Fruit fly (Drosophila melanogaster): ENCODE results near the gene mnb.
A peak's percentile ranks its signal among the peaks of the same experiment; 100 is the strongest.

mnb gene

dm6 chrX:17856458-17857277 lies 30.4 kb downstream of the mnb start, which contains the start of gene Srx (continued):
- TF ChIP-seq bcd (GFP tag; optimal IDR thresholded peaks at IDR 0.05), result peak; percentile 2
- peak; percentile 38 for TF ChIP-seq pho (GFP tag; optimal IDR thresholded peaks at IDR 0.05)
- TF ChIP-seq lmd (GFP tag; IDR thresholded peaks at IDR 0.05), result no peak
- TF ChIP-seq Hand (GFP tag; optimal IDR thresholded peaks at IDR 0.05), result no peak
- TF ChIP-seq Meics (GFP tag; optimal IDR thresholded peaks at IDR 0.05), result peak; percentile 4
- TF ChIP-seq Dp (GFP tag; optimal IDR thresholded peaks at IDR 0.05), result peak; percentile 86
- TF ChIP-seq CG9932 (GFP tag; IDR thresholded peaks at IDR 0.05), result 0 out of 2 replicates have a peak, but pooled peaks have one; percentile 17
- no peak for TF ChIP-seq ham (GFP tag; IDR thresholded peaks at IDR 0.05)
- peak; percentile 19 for TF ChIP-seq CG17359 (tag; optimal IDR thresholded peaks at IDR 0.05)
- TF ChIP-seq Hr51 (GFP tag; optimal IDR thresholded peaks at IDR 0.05), result peak in 1 of 2 experiments; percentile 25
- TF ChIP-seq Sry-δ (GFP tag; optimal IDR thresholded peaks at IDR 0.05), result peak; percentile 21
- TF ChIP-seq tgo (GFP tag; IDR thresholded peaks at IDR 0.05), result no peak
- no peak for TF ChIP-seq CG12744 (GFP tag; optimal IDR thresholded peaks at IDR 0.05)
- peak; percentile 7 for TF ChIP-seq stwl (tag; optimal IDR thresholded peaks at IDR 0.05)
- peak; percentile 39; the same call in 1 of the 2 replicates for TF ChIP-seq Drgx (GFP tag; IDR thresholded peaks at IDR 0.05)
- TF ChIP-seq NC2β (GFP tag; optimal IDR thresholded peaks at IDR 0.05), result no peak
- TF ChIP-seq Awh (GFP tag; IDR thresholded peaks at IDR 0.05), result no peak
- peak; percentile 66 for TF ChIP-seq trem (tag; optimal IDR thresholded peaks at IDR 0.05)
- peak; percentile 41 for TF ChIP-seq CoRest (tag; optimal IDR thresholded peaks at IDR 0.05)
- TF ChIP-seq CG15514 (GFP tag; optimal IDR thresholded peaks at IDR 0.05), result peak; percentile 48
- TF ChIP-seq scrt (GFP tag; optimal IDR thresholded peaks at IDR 0.05), result no peak
- TF ChIP-seq Hey (tag; optimal IDR thresholded peaks at IDR 0.05), result peak; percentile 23
- peak; percentile 15 for TF ChIP-seq CG10267 (tag; optimal IDR thresholded peaks at IDR 0.05)
- peak; percentile 7 for TF ChIP-seq CG3281 (GFP tag; optimal IDR thresholded peaks at IDR 0.05)
- TF ChIP-seq CG12659 (GFP tag; optimal IDR thresholded peaks at IDR 0.05), result peak; percentile 27
- TF ChIP-seq CG8290 (GFP tag; optimal IDR thresholded peaks at IDR 0.05), result no peak
- peak in 1 of 2 experiments; percentile 15 for TF ChIP-seq CG8290 (tag; optimal IDR thresholded peaks at IDR 0.05)
- TF ChIP-seq sug (tag; optimal IDR thresholded peaks at IDR 0.05), result peak; percentile 94
- peak; percentile 35; the same call in 1 of the 2 replicates for TF ChIP-seq Dref (GFP tag; IDR thresholded peaks at IDR 0.05)
- no peak for TF ChIP-seq CG12391 (tag; optimal IDR thresholded peaks at IDR 0.05)
- peak; percentile 72 for TF ChIP-seq sens (GFP tag)
- peak; percentile 77 for TF ChIP-seq CG10543 (GFP tag; optimal IDR thresholded peaks at IDR 0.05)
- no peak for TF ChIP-seq CG2129 (GFP tag; IDR thresholded peaks at IDR 0.05; ENCODE audit: partially characterized antibody)
- no peak for TF ChIP-seq CG12155 (GFP tag; optimal IDR thresholded peaks at IDR 0.05)
- TF ChIP-seq btn (GFP tag; optimal IDR thresholded peaks at IDR 0.05), result no peak
- peak; percentile 1 for TF ChIP-seq CG17186 (GFP tag; optimal IDR thresholded peaks at IDR 0.05)
- peak; percentile 23 for TF ChIP-seq MESR4 (GFP tag; optimal IDR thresholded peaks at IDR 0.05)
- peak; percentile 17 for TF ChIP-seq bab2 (GFP tag; optimal IDR thresholded peaks at IDR 0.05)
- peak; percentile 0 for TF ChIP-seq gro (GFP tag; optimal IDR thresholded peaks at IDR 0.05)
- no peak for TF ChIP-seq CG4360 (GFP tag; IDR thresholded peaks at IDR 0.05)
- TF ChIP-seq CG2120 (GFP tag; optimal IDR thresholded peaks at IDR 0.05), result peak; percentile 30
- TF ChIP-seq insv (GFP tag; optimal IDR thresholded peaks at IDR 0.05), result peak in 1 of 2 experiments; percentile 4
- no peak for TF ChIP-seq CG8089 (GFP tag; optimal IDR thresholded peaks at IDR 0.05)
- peak; percentile 50 for TF ChIP-seq Med (GFP tag)
- peak; percentile 14; the same call in 1 of the 2 replicates for TF ChIP-seq CG13287 (GFP tag; IDR thresholded peaks at IDR 0.05; ENCODE audit: partially characterized antibody)
- TF ChIP-seq ind (GFP tag; optimal IDR thresholded peaks at IDR 0.05), result peak; percentile 16
- TF ChIP-seq pnt (GFP tag; optimal IDR thresholded peaks at IDR 0.05), result no peak
- peak in 1 of 2 experiments; percentile 13 for TF ChIP-seq bsh (GFP tag; optimal IDR thresholded peaks at IDR 0.05)
- peak; percentile 21 for TF ChIP-seq CG17385 (GFP tag; optimal IDR thresholded peaks at IDR 0.05)

Data from whole organism, embryonic.